Fruit fly (Drosophila melanogaster) whole organism, embryonic: ENCODE results near the gene CG34148.

Experiments
- Awh ChIP-seq: fragments of 200-800 bp; sonication (Bioruptor generic); IDR thresholded peaks from 2 replicates; pipeline ENCODE4, ENCODE4 v1.3.6; 2022; ENCODE audit warnings: missing biosample characterization, missing genetic modification characterization
- BEAF-32 ChIP-seq: fragments of 200-800 bp; sonication (Bioruptor generic); optimal IDR thresholded peaks from 3 replicates; lab custom pipeline; 2017; ENCODE audit warnings: missing biosample characterization, missing genetic modification characterization, mild to moderate bottlenecking, moderate library complexity, missing genetic modification reagents
- CG10147 ChIP-seq: fragments of 200-800 bp; sonication (Bioruptor generic); optimal IDR thresholded peaks from 2 replicates; lab custom pipeline; 2019; ENCODE audit warnings: missing biosample characterization, mild to moderate bottlenecking, missing genetic modification characterization, moderate library complexity
- CG10979 ChIP-seq: fragments of 200-800 bp; sonication (Bioruptor generic); optimal IDR thresholded peaks from 2 replicates; lab custom pipeline; 2018; ENCODE audit warnings: missing biosample characterization, mild to moderate bottlenecking, missing genetic modification characterization, moderate library complexity
- CG13624 ChIP-seq: fragments of 200-800 bp; sonication (Bioruptor generic); optimal IDR thresholded peaks from 2 replicates; lab custom pipeline; 2016; ENCODE audit warnings: missing biosample characterization, missing genetic modification characterization
- CG15601 ChIP-seq: fragments of 200-800 bp; sonication (Bioruptor generic); optimal IDR thresholded peaks from 3 replicates; lab custom pipeline; 2019; ENCODE audit warnings: missing biosample characterization, mild to moderate bottlenecking, missing genetic modification characterization, moderate library complexity
- CG1602 ChIP-seq: fragments of 200-800 bp; sonication (Bioruptor generic); optimal IDR thresholded peaks from 3 replicates; lab custom pipeline; 2016; ENCODE audit warnings: missing biosample characterization, missing genetic modification characterization
- CG1647 ChIP-seq: fragments of 200-800 bp; sonication (Bioruptor generic); optimal IDR thresholded peaks from 3 replicates; lab custom pipeline; 2016; ENCODE audit warnings: missing biosample characterization, missing genetic modification characterization
- CG17359 ChIP-seq: fragments of 200-800 bp; sonication (Bioruptor generic); optimal IDR thresholded peaks from 3 replicates; lab custom pipeline; 2018; ENCODE audit warnings: missing biosample characterization, mild to moderate bottlenecking, missing genetic modification characterization, moderate library complexity
- CG17612 ChIP-seq: fragments of 200-800 bp; sonication (Bioruptor generic); IDR thresholded peaks from 2 replicates; pipeline ENCODE4 v1.3.6; 2022; ENCODE audit warnings: missing biosample characterization, missing genetic modification characterization
- CG17802 ChIP-seq: fragments of 200-800 bp; sonication (Bioruptor generic); optimal IDR thresholded peaks from 2 replicates; lab custom pipeline; 2018; ENCODE audit warnings: missing biosample characterization, mild to moderate bottlenecking, missing genetic modification characterization, moderate library complexity
- CG17912 ChIP-seq: fragments of 200-800 bp; sonication (Bioruptor generic); optimal IDR thresholded peaks from 2 replicates; lab custom pipeline; 2018; ENCODE audit warnings: missing biosample characterization, mild to moderate bottlenecking, missing genetic modification characterization
- CG18262 ChIP-seq: fragments of 200-800 bp; optimal IDR thresholded peaks from 3 replicates; lab custom pipeline; 2019; ENCODE audit warnings: missing biosample characterization, mild to moderate bottlenecking, missing genetic modification characterization, moderate library complexity
- CG2678 ChIP-seq: fragments of 200-800 bp; sonication (Bioruptor generic); optimal IDR thresholded peaks from 3 replicates; lab custom pipeline; 2019; ENCODE audit warnings: missing biosample characterization, mild to moderate bottlenecking, missing genetic modification characterization, moderate library complexity
- CG32767 ChIP-seq: fragments of 200-800 bp; sonication (Bioruptor generic); IDR thresholded peaks from 2 replicates; pipeline ENCODE4 v1.3.6; 2022; ENCODE audit warnings: missing biosample characterization, missing genetic modification characterization
- CG32772 ChIP-seq: fragments of 200-800 bp; sonication (Bioruptor generic); IDR thresholded peaks from 2 replicates; pipeline ENCODE4 v1.3.6; 2022; ENCODE audit warnings: missing biosample characterization, missing genetic modification characterization
- CG3726 ChIP-seq: fragments of 200-800 bp; sonication (Bioruptor generic); IDR thresholded peaks from 3 replicates; pipeline ENCODE4, ENCODE4 v1.3.6; 2022; ENCODE audit warnings: missing biosample characterization, missing genetic modification characterization
- CG3995 ChIP-seq: fragments of 200-800 bp; sonication (Bioruptor generic); optimal IDR thresholded peaks from 3 replicates; lab custom pipeline; 2016; ENCODE audit warnings: missing biosample characterization, missing genetic modification characterization
- CG42726 ChIP-seq: fragments of 200-800 bp; sonication (Bioruptor generic); IDR thresholded peaks from 2 replicates; pipeline ENCODE4 v1.3.6; 2022; ENCODE audit warnings: missing biosample characterization, missing genetic modification characterization; ENCODE audit not compliant: partially characterized antibody
- CG4730 ChIP-seq: fragments of 200-800 bp; sonication (Bioruptor generic); IDR thresholded peaks from 2 replicates; pipeline ENCODE4 v1.3.6; 2022; ENCODE audit warnings: missing biosample characterization, missing genetic modification characterization
- CG6791 ChIP-seq: fragments of 200-800 bp; sonication (Bioruptor generic); IDR thresholded peaks from 3 replicates; pipeline ENCODE4 v1.3.6; 2022; ENCODE audit warnings: missing biosample characterization, missing genetic modification characterization; ENCODE audit not compliant: partially characterized antibody
- CG7271 ChIP-seq: fragments of 200-800 bp; sonication (Bioruptor generic); optimal IDR thresholded peaks from 2 replicates; lab custom pipeline; 2018; ENCODE audit warnings: missing biosample characterization, mild to moderate bottlenecking, missing genetic modification characterization, moderate library complexity
- CG7786 ChIP-seq: fragments of 200-800 bp; sonication (Bioruptor generic); optimal IDR thresholded peaks from 2 replicates; lab custom pipeline; 2016; ENCODE audit warnings: missing biosample characterization, missing genetic modification characterization
- CG9876 ChIP-seq: fragments of 200-800 bp; sonication (Bioruptor generic); optimal IDR thresholded peaks from 2 replicates; lab custom pipeline; 2016; ENCODE audit warnings: missing biosample characterization, missing genetic modification characterization
- Dbx ChIP-seq: fragments of 200-800 bp; sonication (Bioruptor generic); IDR thresholded peaks from 3 replicates; pipeline ENCODE4 v1.3.6; 2022; ENCODE audit warnings: missing biosample characterization, missing genetic modification characterization
- Gug ChIP-seq: fragments of 200-800 bp; sonication (Bioruptor generic); IDR thresholded peaks from 4 replicates; pipeline ENCODE4 v1.3.6; 2022; ENCODE audit warnings: missing biosample characterization, missing genetic modification characterization
- H2.0 ChIP-seq: fragments of 200-800 bp; sonication (Bioruptor generic); IDR thresholded peaks from 2 replicates; pipeline ENCODE4 v1.3.6; 2022; ENCODE audit warnings: missing biosample characterization, missing genetic modification characterization
- HHEX ChIP-seq: fragments of 200-800 bp; sonication (Bioruptor generic); optimal IDR thresholded peaks from 3 replicates; lab custom pipeline; 2017; ENCODE audit warnings: missing biosample characterization, mild to moderate bottlenecking, missing genetic modification characterization, missing genetic modification reagents
- Hr51 ChIP-seq, 2 experiments: fragments of 200-800 bp; sonication (Bioruptor generic); optimal IDR thresholded peaks; 2 replicates in 1 of 2; 3 replicates in 1 of 2; lab custom pipeline; 2016 to 2018; ENCODE audit warnings: missing biosample characterization in 2 of 2, missing genetic modification characterization in 2 of 2, mild to moderate bottlenecking in 1 of 2, moderate library complexity in 1 of 2
- NFAT ChIP-seq: fragments of 200-800 bp; sonication (Bioruptor generic); IDR thresholded peaks from 2 replicates; pipeline ENCODE4 v1.3.6; 2022; ENCODE audit warnings: missing biosample characterization, missing genetic modification characterization
- Opbp ChIP-seq: fragments of 200-800 bp; sonication (Bioruptor generic); IDR thresholded peaks from 3 replicates; pipeline ENCODE4 v1.3.6; 2022; ENCODE audit warnings: missing biosample characterization, missing genetic modification characterization; ENCODE audit not compliant: partially characterized antibody
- Usf ChIP-seq: fragments of 200-800 bp; sonication (Bioruptor generic); optimal IDR thresholded peaks from 2 replicates; lab custom pipeline; 2017; ENCODE audit warnings: missing genotype, missing biosample characterization, missing genetic modification characterization
- bab2 ChIP-seq: fragments of 200-800 bp; sonication (Bioruptor generic); optimal IDR thresholded peaks from 2 replicates; lab custom pipeline; 2016; ENCODE audit warnings: missing biosample characterization, missing genetic modification characterization
- bigmax ChIP-seq: fragments of 200-800 bp; sonication (Bioruptor generic); optimal IDR thresholded peaks from 2 replicates; lab custom pipeline; 2018; ENCODE audit warnings: missing biosample characterization, mild to moderate bottlenecking, missing genetic modification characterization
- bowl ChIP-seq: fragments of 200-800 bp; sonication (Bioruptor generic); IDR thresholded peaks from 2 replicates; pipeline ENCODE4 v1.3.6; 2022; ENCODE audit warnings: missing biosample characterization, missing genetic modification characterization
- cas ChIP-seq: fragments of 200-800 bp; sonication (Bioruptor generic); IDR thresholded peaks from 2 replicates; pipeline ENCODE4 v1.3.6; 2022; ENCODE audit warnings: missing biosample characterization, missing genetic modification characterization
- corto ChIP-seq: fragments of 200-800 bp; sonication (Bioruptor generic); optimal IDR thresholded peaks from 2 replicates; lab custom pipeline; 2016; ENCODE audit warnings: missing biosample characterization, mild to moderate bottlenecking, missing genetic modification characterization, moderate library complexity
- gro ChIP-seq: fragments of 200-800 bp; sonication (Bioruptor generic); optimal IDR thresholded peaks from 2 replicates; lab custom pipeline; 2016; ENCODE audit warnings: missing biosample characterization, missing genetic modification characterization
- her ChIP-seq: fragments of 200-800 bp; sonication (Bioruptor generic); optimal IDR thresholded peaks from 2 replicates; lab custom pipeline; 2016; ENCODE audit warnings: missing biosample characterization, missing genetic modification characterization
- jing ChIP-seq: fragments of 200-800 bp; sonication (Bioruptor generic); optimal IDR thresholded peaks from 2 replicates; lab custom pipeline; 2018; ENCODE audit warnings: missing biosample characterization, mild to moderate bottlenecking, missing genetic modification characterization
- nerfin-1 ChIP-seq: fragments of 200-800 bp; sonication (Bioruptor generic); optimal IDR thresholded peaks from 3 replicates; lab custom pipeline; 2019; ENCODE audit warnings: missing biosample characterization, mild to moderate bottlenecking, missing genetic modification characterization, moderate library complexity
- onecut ChIP-seq: fragments of 200-800 bp; sonication (Bioruptor generic); IDR thresholded peaks from 2 replicates; pipeline ENCODE4 v1.3.6; 2022; ENCODE audit warnings: missing biosample characterization, missing genetic modification characterization
- org-1 ChIP-seq: fragments of 200-800 bp; sonication (Bioruptor generic); optimal IDR thresholded peaks from 2 replicates; lab custom pipeline; 2017; ENCODE audit warnings: missing biosample characterization, missing genetic modification characterization
- p53 ChIP-seq: fragments of 200-800 bp; sonication (Bioruptor generic); optimal IDR thresholded peaks from 2 replicates; lab custom pipeline; 2016; ENCODE audit warnings: missing biosample characterization, missing genetic modification characterization
- pb ChIP-seq: fragments of 200-800 bp; sonication (Bioruptor generic); optimal IDR thresholded peaks from 3 replicates; lab custom pipeline; 2016; ENCODE audit warnings: missing biosample characterization, missing genetic modification characterization
- pros ChIP-seq: fragments of 200-800 bp; sonication (Bioruptor generic); optimal IDR thresholded peaks from 3 replicates; lab custom pipeline; 2019; ENCODE audit warnings: missing biosample characterization, mild to moderate bottlenecking, missing genetic modification characterization, moderate library complexity
- repo ChIP-seq: fragments of 200-800 bp; sonication (Bioruptor generic); optimal IDR thresholded peaks from 2 replicates; lab custom pipeline; 2016; ENCODE audit warnings: missing biosample characterization, missing genetic modification characterization
- tin ChIP-seq: fragments of 200-800 bp; sonication (Bioruptor generic); optimal IDR thresholded peaks from 3 replicates; lab custom pipeline; 2016; ENCODE audit warnings: missing biosample characterization, missing genetic modification characterization
- tna ChIP-seq: fragments of 200-800 bp; sonication (Bioruptor generic); IDR thresholded peaks from 2 replicates; pipeline ENCODE4 v1.3.6; 2022; ENCODE audit warnings: missing biosample characterization, missing genetic modification characterization; ENCODE audit not compliant: partially characterized antibody
- trh ChIP-seq: fragments of 200-800 bp; sonication (Bioruptor generic); optimal IDR thresholded peaks from 2 replicates; lab custom pipeline; 2016; ENCODE audit warnings: missing biosample characterization, missing genetic modification characterization
- wdn ChIP-seq: fragments of 200-800 bp; sonication (Bioruptor generic); IDR thresholded peaks from 2 replicates; pipeline ENCODE4 v1.3.6; 2022; ENCODE audit warnings: missing biosample characterization, missing genetic modification characterization
- zfh1 ChIP-seq: fragments of 200-800 bp; sonication (Bioruptor generic); IDR thresholded peaks from 3 replicates; pipeline ENCODE4 v1.3.6; 2022; ENCODE audit warnings: missing biosample characterization, missing genetic modification characterization

The CG34148 gene

DNA sequence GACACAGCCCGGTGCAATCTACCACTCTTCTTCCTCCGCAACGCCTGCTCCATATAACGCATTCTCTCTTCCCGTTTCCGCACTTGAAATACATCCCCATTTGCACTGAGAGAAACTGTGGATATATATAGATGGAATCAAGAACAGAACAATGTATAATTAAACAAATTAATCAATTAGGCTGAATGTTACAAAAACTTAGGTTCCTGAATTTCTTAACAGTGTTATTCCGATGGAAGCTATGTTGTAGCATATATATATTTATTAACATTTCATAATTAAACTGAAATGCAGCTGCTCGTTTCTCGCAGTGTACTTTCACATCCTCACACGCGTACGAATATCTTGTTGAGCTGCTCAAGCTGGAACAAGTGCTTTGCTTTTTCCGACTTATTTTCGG is 19.0 kb downstream of the CG34148 start (continued):
- TF ChIP-seq Awh (GFP tag; lab: Robert Waterston, UW), result no peak
- no peak for TF ChIP-seq cas (GFP tag; lab: Robert Waterston, UW)
- no peak for TF ChIP-seq BEAF-32
- TF ChIP-seq CG2678 (tag; lab: Kevin White, UChicago), result peak; percentile 49
- peak; percentile 9 to 35 for TF ChIP-seq Hr51 (GFP tag; optimal IDR thresholded peaks at IDR 0.05; lab: Kevin White, UChicago)
- TF ChIP-seq CG17912 (GFP tag; lab: Kevin White, UChicago), result no peak
- TF ChIP-seq CG7786 (GFP tag; lab: Kevin White, UChicago), result no peak
- no peak for TF ChIP-seq H2.0 (GFP tag; lab: Robert Waterston, UW)
- no peak for TF ChIP-seq CG1647
- peak; percentile 63; the same call in 1 of the 3 replicates for TF ChIP-seq zfh1 (GFP tag; lab: Robert Waterston, UW)
- no peak for TF ChIP-seq wdn (GFP tag; lab: Robert Waterston, UW)
- peak; percentile 2 for TF ChIP-seq org-1
- TF ChIP-seq CG32772 (GFP tag; lab: Robert Waterston, UW), result no peak
- no peak for TF ChIP-seq Dbx (GFP tag; lab: Robert Waterston, UW)
- peak; percentile 72 for TF ChIP-seq CG10979 (tag; lab: Kevin White, UChicago)
- TF ChIP-seq Opbp, result no peak
- no peak for TF ChIP-seq CG3995
- no peak for TF ChIP-seq CG7271 (tag; lab: Kevin White, UChicago)
- no peak for TF ChIP-seq CG42726 (GFP tag; lab: Robert Waterston, UW)
- TF ChIP-seq bigmax, result no peak
- no peak for TF ChIP-seq trh (GFP tag; lab: Kevin White, UChicago)
- TF ChIP-seq corto (GFP tag; lab: Kevin White, UChicago), result peak; percentile 93
- peak; percentile 80 for TF ChIP-seq CG18262 (tag; lab: Kevin White, UChicago)
- no peak for TF ChIP-seq CG3726 (GFP tag; lab: Robert Waterston, UW)
- 0 out of 2 replicates have a peak, but pooled peaks have one; percentile 27 for TF ChIP-seq CG32767 (GFP tag; lab: Robert Waterston, UW)
- peak; percentile 27 for TF ChIP-seq jing (GFP tag; lab: Kevin White, UChicago)
- no peak for TF ChIP-seq CG9876 (GFP tag; lab: Kevin White, UChicago)
- TF ChIP-seq CG15601 (tag; lab: Kevin White, UChicago), result peak; percentile 28
- no peak for TF ChIP-seq CG6791
- TF ChIP-seq CG1602 (GFP tag; lab: Kevin White, UChicago), result peak; percentile 32
- TF ChIP-seq nerfin-1 (tag; lab: Kevin White, UChicago), result peak; percentile 46
- TF ChIP-seq CG10147, result no peak
- TF ChIP-seq pb (GFP tag; lab: Kevin White, UChicago), result no peak
- TF ChIP-seq CG13624 (GFP tag; lab: Kevin White, UChicago), result no peak
- TF ChIP-seq gro, result no peak
- no peak for TF ChIP-seq p53 (GFP tag; lab: Kevin White, UChicago)
- peak; percentile 44 for TF ChIP-seq CG17359 (tag; lab: Kevin White, UChicago)
- TF ChIP-seq NFAT (GFP tag; lab: Robert Waterston, UW), result no peak
- TF ChIP-seq CG17802 (tag; lab: Kevin White, UChicago), result peak; percentile 8
- no peak for TF ChIP-seq Usf (GFP tag; lab: Kevin White, UChicago)
- peak; percentile 47 for TF ChIP-seq bab2
- TF ChIP-seq repo (GFP tag; lab: Kevin White, UChicago), result no peak
- no peak for TF ChIP-seq bowl (GFP tag; lab: Robert Waterston, UW)
- TF ChIP-seq Gug, result no peak
- peak; percentile 33 for TF ChIP-seq onecut (GFP tag; lab: Robert Waterston, UW)
- TF ChIP-seq pros, result no peak
- no peak for TF ChIP-seq tna
- TF ChIP-seq CG4730 (GFP tag; lab: Robert Waterston, UW), result no peak
- TF ChIP-seq her (GFP tag; lab: Kevin White, UChicago), result no peak
- no peak for TF ChIP-seq CG17612 (GFP tag; lab: Robert Waterston, UW)
- TF ChIP-seq HHEX (GFP tag; lab: Kevin White, UChicago), result peak; percentile 8
- TF ChIP-seq tin (GFP tag; lab: Kevin White, UChicago), result peak; percentile 51
